Fruit fly (Drosophila melanogaster) whole organism, embryonic: Measurements from ENCODE around the gene mei-P22.

Experiments used
- Atf3 ChIP-seq: fragments of 200-800 bp; sonication (Bioruptor generic); optimal IDR thresholded peaks from 3 replicates; lab custom pipeline; 2016; ENCODE audit warnings: missing biosample characterization, missing genetic modification characterization
- Awh ChIP-seq: fragments of 200-800 bp; sonication (Bioruptor generic); IDR thresholded peaks from 2 replicates; pipeline ENCODE4, ENCODE4 v1.3.6; 2022; ENCODE audit warnings: missing biosample characterization, missing genetic modification characterization
- Bdp1 ChIP-seq: fragments of 200-800 bp; sonication (Bioruptor generic); optimal IDR thresholded peaks from 3 replicates; lab custom pipeline; 2016; ENCODE audit warnings: missing biosample characterization, missing genetic modification characterization
- CG10147 ChIP-seq: fragments of 200-800 bp; sonication (Bioruptor generic); optimal IDR thresholded peaks from 2 replicates; lab custom pipeline; 2019; ENCODE audit warnings: missing biosample characterization, mild to moderate bottlenecking, missing genetic modification characterization, moderate library complexity
- CG1024 ChIP-seq: fragments of 200-800 bp; sonication (Bioruptor generic); IDR thresholded peaks from 2 replicates; pipeline ENCODE4 v1.3.6; 2022; ENCODE audit warnings: missing biosample characterization, missing genetic modification characterization
- CG11560 ChIP-seq: fragments of 200-800 bp; sonication (Bioruptor generic); IDR thresholded peaks from 3 replicates; pipeline ENCODE4 v1.3.6; 2022; ENCODE audit warnings: missing biosample characterization, missing genetic modification characterization
- CG11696 ChIP-seq: fragments of 200-800 bp; sonication (Bioruptor generic); IDR thresholded peaks from 2 replicates; pipeline ENCODE4 v1.3.6; 2022; ENCODE audit warnings: missing biosample characterization, missing genetic modification characterization
- CG1233 ChIP-seq: fragments of 200-800 bp; sonication (Bioruptor generic); optimal IDR thresholded peaks from 4 replicates; lab custom pipeline; 2018; ENCODE audit warnings: missing biosample characterization, mild to moderate bottlenecking, missing genetic modification characterization
- CG12769 ChIP-seq: fragments of 200-800 bp; sonication (Bioruptor generic); optimal IDR thresholded peaks from 2 replicates; lab custom pipeline; 2019; ENCODE audit warnings: missing biosample characterization, mild to moderate bottlenecking, missing genetic modification characterization, moderate library complexity
- CG14860 ChIP-seq: fragments of 200-800 bp; sonication (Bioruptor generic); IDR thresholded peaks from 3 replicates; pipeline ENCODE4 v1.3.6; 2022; ENCODE audit warnings: missing biosample characterization, missing genetic modification characterization; ENCODE audit not compliant: partially characterized antibody
- CG15269 ChIP-seq: fragments of 200-800 bp; sonication (Bioruptor generic); optimal IDR thresholded peaks from 2 replicates; lab custom pipeline; 2018; ENCODE audit warnings: missing biosample characterization, mild to moderate bottlenecking, missing genetic modification characterization, moderate library complexity
- CG15696 ChIP-seq: fragments of 200-800 bp; sonication (Bioruptor generic); optimal IDR thresholded peaks from 2 replicates; lab custom pipeline; 2019; ENCODE audit warnings: missing biosample characterization, mild to moderate bottlenecking, missing genetic modification characterization, moderate library complexity
- CG16779 ChIP-seq: fragments of 200-800 bp; sonication (Bioruptor generic); IDR thresholded peaks from 2 replicates; pipeline ENCODE4 v1.3.6; 2022; ENCODE audit warnings: missing biosample characterization, missing genetic modification characterization
- CG17802 ChIP-seq: fragments of 200-800 bp; sonication (Bioruptor generic); optimal IDR thresholded peaks from 2 replicates; lab custom pipeline; 2018; ENCODE audit warnings: missing biosample characterization, mild to moderate bottlenecking, missing genetic modification characterization, moderate library complexity
- CG18764 ChIP-seq: fragments of 200-800 bp; sonication (Bioruptor generic); optimal IDR thresholded peaks from 3 replicates; lab custom pipeline; 2016; ENCODE audit warnings: missing biosample characterization, missing genetic modification characterization
- CG3847 ChIP-seq: fragments of 200-800 bp; sonication (Bioruptor generic); IDR thresholded peaks from 2 replicates; pipeline ENCODE4 v1.3.6; 2022; ENCODE audit warnings: missing biosample characterization, missing genetic modification characterization
- CG6689 ChIP-seq: fragments of 200-800 bp; sonication (Bioruptor generic); IDR thresholded peaks from 2 replicates; pipeline ENCODE4 v1.3.6; 2022; ENCODE audit warnings: missing biosample characterization, missing genetic modification characterization
- CG8290 ChIP-seq, 3 experiments: fragments of 200-800 bp; sonication (Bioruptor generic); optimal IDR thresholded peaks; 2 replicates each; lab custom pipeline; 2016 to 2019; ENCODE audit warnings: missing biosample characterization in 3 of 3, missing genetic modification characterization in 3 of 3, mild to moderate bottlenecking in 2 of 3, moderate library complexity in 1 of 3
- CG8359 ChIP-seq: fragments of 200-800 bp; sonication (Bioruptor generic); optimal IDR thresholded peaks from 2 replicates; lab custom pipeline; 2017; ENCODE audit warnings: missing biosample characterization, mild to moderate bottlenecking, missing genetic modification characterization, borderline replicate concordance
- CG8388 ChIP-seq: fragments of 200-800 bp; sonication (Bioruptor generic); optimal IDR thresholded peaks from 2 replicates; lab custom pipeline; 2019; ENCODE audit warnings: missing biosample characterization, mild to moderate bottlenecking, missing genetic modification characterization, moderate library complexity
- CG9437 ChIP-seq: fragments of 200-800 bp; sonication (Bioruptor generic); optimal IDR thresholded peaks from 2 replicates; lab custom pipeline; 2018; ENCODE audit warnings: missing biosample characterization, mild to moderate bottlenecking, missing genetic modification characterization
- CrebB ChIP-seq: fragments of 200-800 bp; sonication (Bioruptor generic); optimal IDR thresholded peaks from 3 replicates; lab custom pipeline; 2018; ENCODE audit warnings: missing biosample characterization, mild to moderate bottlenecking, missing genetic modification characterization
- Doc3 ChIP-seq: fragments of 200-800 bp; sonication (Bioruptor generic); IDR thresholded peaks from 3 replicates; pipeline ENCODE4 v1.3.6; 2022; ENCODE audit warnings: missing biosample characterization, missing genetic modification characterization; ENCODE audit not compliant: partially characterized antibody
- Dp ChIP-seq: fragments of 200-800 bp; sonication (Bioruptor generic); optimal IDR thresholded peaks from 2 replicates; lab custom pipeline; 2018; ENCODE audit warnings: missing biosample characterization, mild to moderate bottlenecking, missing genetic modification characterization, moderate library complexity
- Ets65A ChIP-seq: fragments of 200-800 bp; sonication (Bioruptor generic); peaks from one replicate; lab custom pipeline; 2016; ENCODE audit warnings: missing biosample characterization, missing genetic modification characterization
- Fer1 ChIP-seq: fragments of 200-800 bp; sonication (Bioruptor generic); optimal IDR thresholded peaks from 2 replicates; lab custom pipeline; 2017; ENCODE audit warnings: missing biosample characterization, mild to moderate bottlenecking, missing genetic modification characterization
- Gsc ChIP-seq: fragments of 200-800 bp; sonication (Bioruptor generic); IDR thresholded peaks from 2 replicates; pipeline ENCODE4 v1.3.6; 2022; ENCODE audit warnings: missing biosample characterization, missing genetic modification characterization
- Lhr ChIP-seq: fragments of 200-800 bp; sonication (Bioruptor generic); optimal IDR thresholded peaks from 3 replicates; lab custom pipeline; 2017; ENCODE audit warnings: mild to moderate bottlenecking, missing biosample characterization, missing genetic modification reagents, missing genetic modification characterization
- Mad ChIP-seq: fragments of 200-800 bp; sonication (Bioruptor generic); optimal IDR thresholded peaks from 2 replicates; lab custom pipeline; 2016; ENCODE audit warnings: missing biosample characterization, missing genetic modification characterization
- Myb ChIP-seq: fragments of 200-800 bp; sonication (Bioruptor generic); optimal IDR thresholded peaks from 2 replicates; lab custom pipeline; 2016; ENCODE audit warnings: missing biosample characterization, missing genetic modification characterization
- NC2β ChIP-seq: fragments of 200-800 bp; sonication (Bioruptor generic); optimal IDR thresholded peaks from 2 replicates; lab custom pipeline; 2016; ENCODE audit warnings: missing biosample characterization, missing genetic modification characterization
- Neu2 ChIP-seq: fragments of 200-800 bp; sonication (Bioruptor generic); optimal IDR thresholded peaks from 3 replicates; lab custom pipeline; 2016; ENCODE audit warnings: missing biosample characterization, missing genetic modification characterization, borderline replicate concordance
- amos ChIP-seq: fragments of 200-800 bp; sonication (Bioruptor generic); IDR thresholded peaks from 2 replicates; pipeline ENCODE4 v1.3.6; 2022; ENCODE audit warnings: missing biosample characterization, missing genetic modification characterization; ENCODE audit not compliant: partially characterized antibody
- chinmo ChIP-seq: fragments of 200-800 bp; sonication (Bioruptor generic); IDR thresholded peaks from 4 replicates; pipeline ENCODE4 v1.3.6; 2022; ENCODE audit warnings: missing biosample characterization, missing genetic modification characterization; ENCODE audit not compliant: partially characterized antibody
- chn ChIP-seq: fragments of 200-800 bp; sonication (Bioruptor generic); optimal IDR thresholded peaks from 2 replicates; lab custom pipeline; 2016; ENCODE audit warnings: missing biosample characterization, missing genetic modification characterization
- crc ChIP-seq: fragments of 200-800 bp; sonication (Bioruptor generic); optimal IDR thresholded peaks from 2 replicates; lab custom pipeline; 2016; ENCODE audit warnings: missing biosample characterization, missing genetic modification characterization
- ems ChIP-seq: fragments of 200-800 bp; sonication (Bioruptor generic); optimal IDR thresholded peaks from 3 replicates; lab custom pipeline; 2016; ENCODE audit warnings: missing biosample characterization, missing genetic modification characterization
- en ChIP-seq: fragments of 200-800 bp; sonication (Bioruptor generic); optimal IDR thresholded peaks from 2 replicates; lab custom pipeline; 2016; ENCODE audit warnings: missing biosample characterization, missing genetic modification characterization
- h ChIP-seq: fragments of >200 bp; optimal IDR thresholded peaks from 2 replicates; lab custom pipeline; 2017
- nom ChIP-seq: fragments of 200-800 bp; sonication (Bioruptor generic); optimal IDR thresholded peaks from 2 replicates; lab custom pipeline; 2017; ENCODE audit warnings: missing biosample characterization, missing genetic modification characterization, mild to moderate bottlenecking, moderate library complexity, missing genetic modification reagents
- peb ChIP-seq: fragments of 200-800 bp; sonication (Bioruptor generic); IDR thresholded peaks from 2 replicates; pipeline ENCODE4 v1.3.6; 2022; ENCODE audit warnings: missing biosample characterization, missing genetic modification characterization
- pita ChIP-seq: fragments of 200-800 bp; sonication (Bioruptor generic); optimal IDR thresholded peaks from 2 replicates; lab custom pipeline; 2017; ENCODE audit warnings: missing biosample characterization, mild to moderate bottlenecking, missing genetic modification characterization
- schlank ChIP-seq: fragments of 200-800 bp; sonication (Bioruptor generic); optimal IDR thresholded peaks from 2 replicates; lab custom pipeline; 2018; ENCODE audit warnings: missing biosample characterization, mild to moderate bottlenecking, missing genetic modification characterization
- sd ChIP-seq: fragments of 200-800 bp; sonication (Bioruptor generic); optimal IDR thresholded peaks from 3 replicates; lab custom pipeline; 2018; ENCODE audit warnings: missing biosample characterization, mild to moderate bottlenecking, missing genetic modification characterization, moderate library complexity
- sens-2 ChIP-seq: fragments of 200-800 bp; sonication (Bioruptor generic); IDR thresholded peaks from 2 replicates; pipeline ENCODE4 v1.3.6; 2022; ENCODE audit warnings: missing biosample characterization, missing genetic modification characterization
- sisA ChIP-seq: fragments of 200-800 bp; sonication (Bioruptor generic); IDR thresholded peaks from 2 replicates; pipeline ENCODE4 v1.3.6; 2022; ENCODE audit warnings: missing biosample characterization, missing genetic modification characterization
- stwl ChIP-seq: fragments of 200-800 bp; sonication (Bioruptor generic); optimal IDR thresholded peaks from 3 replicates; lab custom pipeline; 2018; ENCODE audit warnings: missing biosample characterization, mild to moderate bottlenecking, missing genetic modification characterization, moderate library complexity
- sug ChIP-seq: fragments of 200-800 bp; optimal IDR thresholded peaks from 2 replicates; lab custom pipeline; 2019; ENCODE audit warnings: missing biosample characterization, mild to moderate bottlenecking, missing genetic modification characterization, moderate library complexity
- tll ChIP-seq, 2 experiments: fragments of 200-800 bp in 1 of 2; fragments of >200 bp in 1 of 2; sonication (Bioruptor generic) in 1 of 2; optimal IDR thresholded peaks; 2 replicates each; lab custom pipeline; 2017 to 2019; ENCODE audit warnings: missing biosample characterization in 2 of 2, missing genetic modification characterization in 2 of 2, mild to moderate bottlenecking in 1 of 2, moderate library complexity in 1 of 2
- twi ChIP-seq: fragments of 200-800 bp; optimal IDR thresholded peaks from 2 replicates; lab custom pipeline; 2019; ENCODE audit warnings: missing biosample characterization, mild to moderate bottlenecking, missing genetic modification characterization, moderate library complexity

mei-P22 gene

dm6 chr3L:7249167-7249566 is 5.0 kb downstream of the mei-P22 start, which contains the start of gene Cdc27 (continued):
- TF ChIP-seq sd (tag; lab: Kevin White, UChicago), result no peak
- TF ChIP-seq CG14860, result peak; percentile 74
- peak; percentile 91 for TF ChIP-seq CG1024 (GFP tag; lab: Robert Waterston, UW)
- TF ChIP-seq peb, result no peak
- TF ChIP-seq Fer1, result no peak
- TF ChIP-seq Atf3 (GFP tag; lab: Kevin White, UChicago), result no peak
- peak; percentile 71 for TF ChIP-seq Lhr (GFP tag; lab: Kevin White, UChicago)
- peak; percentile 66 for TF ChIP-seq CG3847
- peak; percentile 53 for TF ChIP-seq sug (tag; lab: Kevin White, UChicago)
- no peak for TF ChIP-seq CG1233 (GFP tag; lab: Kevin White, UChicago)
- no peak for TF ChIP-seq CG8388 (GFP tag; lab: Kevin White, UChicago)
- TF ChIP-seq en (GFP tag; lab: Kevin White, UChicago), result no peak
- no peak for TF ChIP-seq CG9437 (GFP tag; lab: Kevin White, UChicago)
- TF ChIP-seq schlank, result no peak
- no peak for TF ChIP-seq CG11696 (GFP tag; lab: Robert Waterston, UW)
- TF ChIP-seq pita (GFP tag; lab: Kevin White, UChicago), result no peak
- TF ChIP-seq CG8290 (GFP tag; optimal IDR thresholded peaks at IDR 0.05; lab: Kevin White, UChicago), result peak; percentile 15
- peak in 1 of 2 experiments; percentile 79 for TF ChIP-seq CG8290 (tag; optimal IDR thresholded peaks at IDR 0.05; lab: Kevin White, UChicago)
- TF ChIP-seq crc (GFP tag; lab: Kevin White, UChicago), result no peak
- no peak for TF ChIP-seq CG15696 (tag; lab: Kevin White, UChicago)
- no peak for TF ChIP-seq Bdp1 (GFP tag; lab: Kevin White, UChicago)
- TF ChIP-seq chinmo, result peak; percentile 55; the same call in 1 of the 4 replicates
- no peak for TF ChIP-seq CG16779 (GFP tag; lab: Robert Waterston, UW)
- peak; percentile 35 for TF ChIP-seq Dp (GFP tag; lab: Kevin White, UChicago)
- TF ChIP-seq CG11560 (tag; lab: Robert Waterston, UW), result peak; percentile 30; the same call in 1 of the 3 replicates
- peak; percentile 67 for TF ChIP-seq stwl (tag; lab: Kevin White, UChicago)
- TF ChIP-seq Gsc, result no peak
- TF ChIP-seq NC2β (GFP tag; lab: Kevin White, UChicago), result peak; percentile 61
- TF ChIP-seq amos (GFP tag; lab: Robert Waterston, UW), result peak; percentile 87
- peak; percentile 64 for TF ChIP-seq CG12769 (tag; lab: Kevin White, UChicago)
- no peak for TF ChIP-seq CG8359 (GFP tag; lab: Kevin White, UChicago)
- TF ChIP-seq Mad, result peak; percentile 16
- no peak for TF ChIP-seq CrebB (tag; lab: Kevin White, UChicago)
- TF ChIP-seq Myb (GFP tag; lab: Kevin White, UChicago), result peak; percentile 32
- TF ChIP-seq chn (GFP tag; lab: Kevin White, UChicago), result peak; percentile 29
- TF ChIP-seq Ets65A (GFP tag; lab: Kevin White, UChicago), result peak; percentile 70
- TF ChIP-seq nom, result no peak
- TF ChIP-seq twi (tag; lab: Kevin White, UChicago), result no peak
- no peak for TF ChIP-seq Awh (GFP tag; lab: Robert Waterston, UW)
- peak; percentile 63; the same call in 2 of the 3 replicates for TF ChIP-seq Doc3 (GFP tag; lab: Robert Waterston, UW)
- no peak for TF ChIP-seq sens-2 (GFP tag; lab: Robert Waterston, UW)
- TF ChIP-seq ems (GFP tag; lab: Kevin White, UChicago), result no peak
- peak; percentile 41; the same call in 1 of the 2 replicates for TF ChIP-seq CG6689 (GFP tag; lab: Robert Waterston, UW)
- peak; percentile 32 for TF ChIP-seq CG10147 (GFP tag; lab: Kevin White, UChicago)
- TF ChIP-seq CG15269 (tag; lab: Kevin White, UChicago), result peak; percentile 21
- TF ChIP-seq tll (GFP tag; optimal IDR thresholded peaks at IDR 0.05; lab: Kevin White, UChicago), result no peak
- TF ChIP-seq CG17802 (tag; lab: Kevin White, UChicago), result peak; percentile 94
- no peak for TF ChIP-seq Neu2 (GFP tag; lab: Kevin White, UChicago)
- peak; percentile 5 for TF ChIP-seq CG18764 (GFP tag; lab: Kevin White, UChicago)
- TF ChIP-seq sisA, result no peak
- no peak for TF ChIP-seq h
